Fruit fly (Drosophila melanogaster) Kc167 (cell line): ENCODE results near the gene TkR99D.

Experiments
- h ChIP-seq: fragments of >200 bp; optimal IDR thresholded peaks from 3 replicates; lab custom pipeline; 2018; ENCODE audit warnings: missing external identifiers
- psq ChIP-seq: fragments of >200 bp; optimal IDR thresholded peaks from 2 replicates; lab custom pipeline; 2017; ENCODE audit warnings: missing external identifiers

DNA sequence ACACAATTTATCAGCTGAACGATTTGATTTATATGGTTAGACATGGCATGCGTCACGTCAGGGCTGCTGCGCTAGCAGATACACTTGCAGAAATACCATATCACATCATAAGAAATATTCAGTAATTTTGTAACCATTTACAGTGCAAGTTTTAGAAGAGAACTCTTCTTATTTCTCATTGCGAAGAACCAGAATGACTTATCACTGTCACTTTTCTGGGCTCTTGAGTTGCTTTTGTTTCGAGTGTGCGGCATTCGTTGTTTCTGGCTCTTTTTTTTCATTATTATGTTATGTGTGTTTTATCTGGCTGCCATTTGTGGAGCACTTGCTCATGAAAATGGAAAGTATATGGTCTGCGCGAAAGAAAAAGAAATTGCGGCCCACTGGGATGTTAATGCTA is 12.8 kb upstream of the TkR99D start:
- no peak for TF ChIP-seq psq (lab: Kevin White, UChicago)
- no peak for TF ChIP-seq h
